Worm (Caenorhabditis elegans): ENCODE results near the gene srv-11.

DNA sequence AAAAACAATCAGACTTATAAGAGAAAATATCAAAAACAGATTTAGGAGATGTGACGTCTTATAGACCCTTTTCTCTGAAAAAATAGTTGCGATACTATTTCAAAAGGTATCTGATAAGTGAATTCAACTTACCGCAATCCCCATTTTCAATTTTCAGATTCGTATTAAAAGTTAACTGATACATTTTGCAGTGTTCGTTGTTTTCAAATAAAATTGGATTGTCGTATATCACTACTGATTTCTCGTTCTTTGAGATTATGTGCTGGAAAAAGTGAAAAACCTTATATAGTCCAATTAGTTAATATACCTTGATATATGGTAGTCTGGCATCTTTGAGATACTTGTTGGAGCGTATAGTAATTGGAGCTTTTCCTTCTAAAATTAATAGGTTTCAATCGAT lies 9.0 kb upstream of the srv-11 start:
- TF ChIP-seq nhr-12 (tag; optimal IDR thresholded peaks at IDR 0.05) = no peak
- TF ChIP-seq ZK546.5 (tag; optimal IDR thresholded peaks at IDR 0.05) = no peak
- no peak for TF ChIP-seq egl-27 (tag; optimal IDR thresholded peaks at IDR 0.05)
- no peak for TF ChIP-seq pqm-1 (tag; optimal IDR thresholded peaks at IDR 0.05)
- no peak for TF ChIP-seq unc-39 (tag; optimal IDR thresholded peaks at IDR 0.05)
- TF ChIP-seq nhr-11 (tag; optimal IDR thresholded peaks at IDR 0.05) = no peak
- TF ChIP-seq nhr-28 (tag; optimal IDR thresholded peaks at IDR 0.05) = no peak
- no peak for TF ChIP-seq ztf-4 (tag; optimal IDR thresholded peaks at IDR 0.05)
- TF ChIP-seq ztf-11 (tag; optimal IDR thresholded peaks at IDR 0.05) = no peak
- no peak for TF ChIP-seq daf-12 (tag; optimal IDR thresholded peaks at IDR 0.05)
- no peak for TF ChIP-seq ceh-82 (tag; optimal IDR thresholded peaks at IDR 0.05)
